Worm (Caenorhabditis elegans) whole organism, L1 larva: ENCODE results near the gene stg-2.

Experiments
- aly-2 ChIP-seq: fragments of 150-350 bp; optimal IDR thresholded peaks from 2 replicates; lab custom pipeline; 2014; ENCODE audit warnings: missing biosample characterization, missing genetic modification characterization
- blmp-1 ChIP-seq: fragments of 150-350 bp; optimal IDR thresholded peaks from 2 replicates; lab custom pipeline; 2014; ENCODE audit warnings: missing biosample characterization, missing genetic modification characterization
- ceh-82 ChIP-seq, 3 experiments: fragments of 150-350 bp in 1 of 3; sonication (generic microtip) in 2 of 3; optimal IDR thresholded peaks; 2 replicates each; lab custom pipeline; 2014 to 2017; ENCODE audit warnings: missing biosample characterization in 3 of 3, missing genetic modification characterization in 3 of 3
- lin-39 ChIP-seq: fragments of 150-350 bp; optimal IDR thresholded peaks from 2 replicates; lab custom pipeline; 2014; ENCODE audit warnings: missing biosample characterization, missing genetic modification reagents, missing genetic modification characterization
- mep-1 ChIP-seq: fragments of 150-350 bp; optimal IDR thresholded peaks from 2 replicates; lab custom pipeline; 2014; ENCODE audit warnings: missing biosample characterization, missing genetic modification characterization
- nhr-11 ChIP-seq: fragments of 150-350 bp; optimal IDR thresholded peaks from 2 replicates; lab custom pipeline; 2014; ENCODE audit warnings: missing biosample characterization, missing genetic modification characterization
- nhr-19 ChIP-seq: fragments of 200-800 bp; sonication (Bioruptor generic); conservative IDR thresholded peaks from 2 replicates; pipeline ENCODE4 v1.3.6; 2022; ENCODE audit warnings: missing genetic modification characterization, missing compliant biosample characterization
- nhr-90 ChIP-seq: sonication (generic microtip); optimal IDR thresholded peaks from 2 replicates; lab custom pipeline; 2016; ENCODE audit warnings: mild to moderate bottlenecking, missing genetic modification characterization, missing compliant biosample characterization; ENCODE audit not compliant: poor library complexity
- pax-3 ChIP-seq: fragments of 200-800 bp; sonication (Bioruptor generic); optimal IDR thresholded peaks from 2 replicates; lab custom pipeline; 2018; ENCODE audit warnings: mild to moderate bottlenecking, missing genetic modification characterization, moderate library complexity, missing compliant biosample characterization
- snpc-4 ChIP-seq: fragments of 150-350 bp; optimal IDR thresholded peaks from 2 replicates; lab custom pipeline; 2014; ENCODE audit warnings: missing biosample characterization, missing genetic modification characterization
- sox-4 ChIP-seq: sonication (generic microtip); optimal IDR thresholded peaks from 2 replicates; lab custom pipeline; 2016; ENCODE audit warnings: missing genetic modification characterization, missing compliant biosample characterization
- xbp-1 ChIP-seq: sonication (generic microtip); optimal IDR thresholded peaks from 2 replicates; lab custom pipeline; 2016; ENCODE audit warnings: missing genetic modification characterization, missing compliant biosample characterization

- TF ChIP-seq nhr-90 (tag; lab: Kevin White, UChicago): no peak
- TF ChIP-seq xbp-1 (tag; lab: Kevin White, UChicago): no peak
- TF ChIP-seq ceh-82 (tag; optimal IDR thresholded peaks at IDR 0.05; lab: Kevin White, UChicago): no peak
- TF ChIP-seq lin-39 (tag; lab: Kevin White, UChicago): no peak
- TF ChIP-seq pax-3 (tag; lab: Kevin White, UChicago): no peak
- no peak for TF ChIP-seq nhr-11 (tag; lab: Kevin White, UChicago)
- TF ChIP-seq mep-1 (tag; lab: Kevin White, UChicago): no peak
- TF ChIP-seq sox-4 (tag; lab: Kevin White, UChicago): no peak
- no peak for TF ChIP-seq blmp-1
- no peak for TF ChIP-seq nhr-19 (GFP tag; lab: Robert Waterston, UW)
- no peak for TF ChIP-seq snpc-4
- TF ChIP-seq aly-2 (tag; lab: Kevin White, UChicago): no peak
Measured at ce11 chrX:8613053-8613452, 30.7 kb downstream of the stg-2 start, which contains the start of gene K01A12.2.
